Worm (Caenorhabditis elegans): ENCODE results near the gene lron-3.

Gene lron-3

DNA sequence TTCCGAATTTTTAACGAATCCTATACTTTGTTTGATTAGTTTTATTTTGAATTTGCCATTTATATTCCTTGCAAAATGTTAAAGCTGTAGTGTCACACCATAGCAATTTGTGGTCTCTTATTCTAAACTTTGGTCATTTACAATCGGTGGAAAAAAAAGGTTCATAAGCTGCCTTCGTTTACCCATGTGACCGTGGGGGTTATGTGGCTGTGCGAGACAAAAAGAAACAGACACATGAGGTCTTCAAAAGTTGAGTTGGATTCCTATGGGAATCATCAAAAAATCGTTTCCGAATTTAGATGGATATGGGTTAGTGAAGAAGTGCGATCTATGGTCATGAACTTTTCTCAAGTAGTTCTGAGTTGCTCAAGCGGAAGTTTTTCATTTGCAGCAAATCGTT lies 6.6 kb upstream of the lron-3 start:
- peak; percentile 32 for TF ChIP-seq zag-1 (tag; optimal IDR thresholded peaks at IDR 0.05)
- TF ChIP-seq sma-3 (GFP tag; optimal IDR thresholded peaks at IDR 0.05) = no peak
- TF ChIP-seq ceh-82 (tag; optimal IDR thresholded peaks at IDR 0.05) = no peak
- TF ChIP-seq lsy-2 (tag; optimal IDR thresholded peaks at IDR 0.05) = peak in 1 of 2 experiments; percentile 19
- peak; percentile 40 for TF ChIP-seq lin-39 (tag; optimal IDR thresholded peaks at IDR 0.05)
- peak; percentile 38 for TF ChIP-seq sma-9 (GFP tag; optimal IDR thresholded peaks at IDR 0.05)
- no peak for TF ChIP-seq sma-9 (tag; optimal IDR thresholded peaks at IDR 0.05)
- peak; percentile 40 for TF ChIP-seq unc-55 (GFP tag; optimal IDR thresholded peaks at IDR 0.05)
- no peak for TF ChIP-seq dmd-4 (tag; optimal IDR thresholded peaks at IDR 0.05)
- peak; percentile 36 for TF ChIP-seq crh-2 (tag; optimal IDR thresholded peaks at IDR 0.05)
- TF ChIP-seq fos-1 (tag; optimal IDR thresholded peaks at IDR 0.05) = no peak
- peak in 1 of 2 experiments; percentile 72 for TF ChIP-seq mdl-1 (tag; optimal IDR thresholded peaks at IDR 0.05)
- TF ChIP-seq C34F6.9 (tag; optimal IDR thresholded peaks at IDR 0.05) = peak; percentile 47
- peak; percentile 46 for TF ChIP-seq nhr-129 (tag; optimal IDR thresholded peaks at IDR 0.05)

DNA sequence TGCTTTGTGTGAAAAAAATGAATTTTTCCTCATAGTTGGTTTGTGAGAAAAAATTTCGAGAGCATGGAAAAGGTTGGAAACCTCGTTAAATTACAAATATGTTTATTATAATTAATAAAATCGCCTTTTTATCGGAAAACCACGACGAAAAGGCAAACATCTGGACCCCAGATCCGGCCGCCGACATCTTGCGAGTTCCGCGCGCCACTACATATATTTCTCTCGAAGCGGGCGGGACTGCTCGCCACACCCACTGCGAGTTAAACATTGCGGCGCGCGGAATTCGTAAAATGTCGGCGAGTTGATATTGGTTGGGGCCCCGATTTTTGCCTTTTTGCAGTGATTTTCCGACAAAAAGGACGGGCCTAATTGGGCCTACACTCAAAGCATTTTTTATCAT lies 1.7 kb upstream of the lron-3 start:
- TF ChIP-seq unc-39 (tag; optimal IDR thresholded peaks at IDR 0.05) = no peak
- peak; percentile 70 for TF ChIP-seq snpc-4 (tag; optimal IDR thresholded peaks at IDR 0.05)

DNA sequence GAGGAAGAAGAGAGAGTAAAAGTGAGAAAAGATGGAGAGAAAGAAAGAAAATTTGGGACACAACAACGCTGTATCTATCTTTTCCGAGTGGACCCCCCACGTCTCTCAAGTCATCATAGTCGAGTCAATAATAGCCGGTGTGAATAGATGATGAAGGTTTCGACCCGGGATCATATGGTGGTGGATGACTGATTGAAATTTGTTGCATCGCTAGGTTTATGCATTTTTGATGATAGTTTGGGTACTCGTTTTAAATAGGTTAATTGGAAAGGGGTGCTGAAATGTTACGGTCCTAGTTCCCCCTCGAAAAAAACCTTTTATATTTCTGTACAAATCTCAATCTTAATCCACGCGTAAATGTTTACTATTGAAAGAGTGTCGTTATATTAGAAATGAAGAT lies 2.2 kb downstream of the lron-3 start:
- TF ChIP-seq peb-1 (tag; optimal IDR thresholded peaks at IDR 0.05) (no peak), zag-1 (tag; optimal IDR thresholded peaks at IDR 0.05) (no peak), C34F6.9 (tag; optimal IDR thresholded peaks at IDR 0.05) (no peak), unc-55 (GFP tag; optimal IDR thresholded peaks at IDR 0.05) (peak; percentile 27), alr-1 (tag; optimal IDR thresholded peaks at IDR 0.05) (no peak), mbf-1 (tag; optimal IDR thresholded peaks at IDR 0.05) (no peak), nhr-129 (tag; optimal IDR thresholded peaks at IDR 0.05) (peak; percentile 1)

- TF ChIP-seq lin-11 (tag; optimal IDR thresholded peaks at IDR 0.05) = no peak
- TF ChIP-seq ztf-4 (tag; optimal IDR thresholded peaks at IDR 0.05) = no peak
- TF ChIP-seq nhr-77 (tag; optimal IDR thresholded peaks at IDR 0.05) = no peak
- TF ChIP-seq blmp-1 (tag; optimal IDR thresholded peaks at IDR 0.05; ENCODE audit: insufficient read depth) = no peak
- no peak for TF ChIP-seq sem-4 (tag; optimal IDR thresholded peaks at IDR 0.05)
- no peak for TF ChIP-seq elt-1 (tag; optimal IDR thresholded peaks at IDR 0.05)
- no peak for TF ChIP-seq skn-1 (tag; optimal IDR thresholded peaks at IDR 0.05)
- no peak for TF ChIP-seq mdl-1 (tag; optimal IDR thresholded peaks at IDR 0.05)
- no peak for TF ChIP-seq ZK546.5 (tag; optimal IDR thresholded peaks at IDR 0.05)
- TF ChIP-seq sma-9 (GFP tag; optimal IDR thresholded peaks at IDR 0.05) = peak; percentile 19
- no peak for TF ChIP-seq sma-9 (tag; optimal IDR thresholded peaks at IDR 0.05)
- TF ChIP-seq alr-1 (tag; optimal IDR thresholded peaks at IDR 0.05) = no peak
- no peak for TF ChIP-seq sma-3 (GFP tag; optimal IDR thresholded peaks at IDR 0.05)
- no peak for TF ChIP-seq elt-3 (tag; optimal IDR thresholded peaks at IDR 0.05)
- no peak for TF ChIP-seq snpc-4 (tag; optimal IDR thresholded peaks at IDR 0.05)
- no peak for TF ChIP-seq R02D3.7 (tag; optimal IDR thresholded peaks at IDR 0.05)
- no peak for TF ChIP-seq nhr-21 (tag; optimal IDR thresholded peaks at IDR 0.05)
- peak in 1 of 2 experiments; percentile 21 for TF ChIP-seq lsy-2 (tag; optimal IDR thresholded peaks at IDR 0.05)
- no peak for TF ChIP-seq F13H6.1 (tag; optimal IDR thresholded peaks at IDR 0.05)
- TF ChIP-seq nhr-6 (tag; optimal IDR thresholded peaks at IDR 0.05) = no peak
- TF ChIP-seq lin-39 (tag; optimal IDR thresholded peaks at IDR 0.05) = no peak
- TF ChIP-seq fos-1 (tag; optimal IDR thresholded peaks at IDR 0.05) = no peak
- TF ChIP-seq nhr-129 (tag; optimal IDR thresholded peaks at IDR 0.05) = no peak
- no peak for TF ChIP-seq lin-13 (GFP tag; optimal IDR thresholded peaks at IDR 0.05)
- peak; percentile 15 for TF ChIP-seq mab-5 (tag; optimal IDR thresholded peaks at IDR 0.05)
- TF ChIP-seq ceh-16 (tag; optimal IDR thresholded peaks at IDR 0.05) = no peak
- TF ChIP-seq ztf-11 (tag; optimal IDR thresholded peaks at IDR 0.05) = no peak
- no peak for TF ChIP-seq ama-1 (optimal IDR thresholded peaks at IDR 0.05)
- no peak for TF ChIP-seq unc-62 (GFP tag; optimal IDR thresholded peaks at IDR 0.05)
- no peak for TF ChIP-seq nhr-23 (tag; optimal IDR thresholded peaks at IDR 0.05)
- peak; percentile 15 for TF ChIP-seq crh-2 (tag; optimal IDR thresholded peaks at IDR 0.05)
- no peak for TF ChIP-seq Y55F3AM.14 (GFP tag; optimal IDR thresholded peaks at IDR 0.05)
- TF ChIP-seq dmd-4 (tag; optimal IDR thresholded peaks at IDR 0.05) = no peak
- no peak for TF ChIP-seq ceh-82 (tag; optimal IDR thresholded peaks at IDR 0.05)
- no peak for TF ChIP-seq ztf-1 (GFP tag; conservative IDR thresholded peaks at IDR 0.05)
- TF ChIP-seq C34F6.9 (tag; optimal IDR thresholded peaks at IDR 0.05) = no peak
- peak; percentile 57 for TF ChIP-seq unc-55 (GFP tag; optimal IDR thresholded peaks at IDR 0.05)
- no peak for TF ChIP-seq unc-39 (tag; optimal IDR thresholded peaks at IDR 0.05)
- no peak for TF ChIP-seq aly-2 (tag; optimal IDR thresholded peaks at IDR 0.05)
- TF ChIP-seq nhr-11 (tag; optimal IDR thresholded peaks at IDR 0.05) = no peak
- no peak for TF ChIP-seq peb-1 (tag; optimal IDR thresholded peaks at IDR 0.05)
- TF ChIP-seq nhr-12 (tag; optimal IDR thresholded peaks at IDR 0.05) = no peak
- TF ChIP-seq nhr-10 (tag; optimal IDR thresholded peaks at IDR 0.05) = no peak
- TF ChIP-seq nhr-25 (tag; optimal IDR thresholded peaks at IDR 0.05) = no peak
- no peak for TF ChIP-seq egl-27 (tag; optimal IDR thresholded peaks at IDR 0.05)
Measured at ce11 chrX:15554910-15555309, 2.8 kb downstream of the lron-3 start.

Data from whole organism, L2 larva.